Fruit fly (Drosophila melanogaster): ENCODE results near the gene CG7409.

DNA sequence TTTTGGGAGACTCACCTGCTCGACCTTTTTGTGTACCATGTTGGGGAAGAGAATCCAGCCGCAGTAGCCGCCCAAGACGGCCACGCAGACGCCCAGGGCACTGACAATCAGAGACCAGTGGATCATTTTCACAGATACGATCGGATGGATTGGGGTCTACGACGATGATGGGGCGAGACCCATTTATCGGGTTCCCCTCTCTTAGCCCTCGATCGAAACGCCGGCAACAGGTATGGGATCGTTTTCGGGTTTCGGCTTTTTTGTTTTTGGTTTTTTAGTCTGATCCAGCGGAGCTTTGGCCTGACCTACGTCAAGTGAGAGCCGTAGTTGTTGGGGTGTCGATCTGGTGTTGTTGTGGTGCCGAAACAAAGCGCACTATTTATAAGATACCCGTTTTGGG is 12.3 kb upstream of the CG7409 start:
- no peak for TF ChIP-seq cyc (GFP tag; optimal IDR thresholded peaks at IDR 0.05)
- no peak for TF ChIP-seq fkh (GFP tag; optimal IDR thresholded peaks at IDR 0.05)
